Fruit fly (Drosophila melanogaster) whole organism, prepupa: Measurements from ENCODE around the gene ND-75.
A peak's percentile ranks its signal among the peaks of the same experiment; 100 is the strongest.

Experiments used
- Blimp-1 ChIP-seq: fragments of 200-800 bp; sonication (Bioruptor generic); optimal IDR thresholded peaks from 3 replicates; lab custom pipeline; 2017; ENCODE audit warnings: missing biosample characterization, missing genetic modification characterization, mild to moderate bottlenecking, moderate library complexity, missing genetic modification reagents
- CG10669 ChIP-seq: fragments of 200-800 bp; sonication (Bioruptor generic); optimal IDR thresholded peaks from 3 replicates; lab custom pipeline; 2018; ENCODE audit warnings: missing biosample characterization, mild to moderate bottlenecking, missing genetic modification characterization, moderate library complexity
- CG31627 ChIP-seq: fragments of 200-800 bp; sonication (Bioruptor generic); optimal IDR thresholded peaks from 3 replicates; lab custom pipeline; 2016; ENCODE audit warnings: missing biosample characterization, missing genetic modification characterization
- Ets21C ChIP-seq: fragments of 200-800 bp; sonication (Bioruptor generic); optimal IDR thresholded peaks from 3 replicates; lab custom pipeline; 2016; ENCODE audit warnings: missing biosample characterization, missing genetic modification characterization
- Hr39 ChIP-seq: fragments of 200-800 bp; sonication (Bioruptor generic); optimal IDR thresholded peaks from 2 replicates; lab custom pipeline; 2016; ENCODE audit warnings: missing biosample characterization, missing genetic modification characterization
- Smox ChIP-seq: fragments of 200-800 bp; sonication (Bioruptor generic); optimal IDR thresholded peaks from 3 replicates; lab custom pipeline; 2016; ENCODE audit warnings: missing biosample characterization, missing genetic modification characterization
- Sox102F ChIP-seq: fragments of 200-800 bp; sonication (Bioruptor generic); optimal IDR thresholded peaks from 2 replicates; lab custom pipeline; 2016; ENCODE audit warnings: missing biosample characterization, mild to moderate bottlenecking, missing genetic modification characterization
- fd85E ChIP-seq: fragments of 200-800 bp; sonication (Bioruptor generic); optimal IDR thresholded peaks from 3 replicates; lab custom pipeline; 2016; ENCODE audit warnings: missing biosample characterization, missing genetic modification characterization
- svp ChIP-seq: fragments of 200-800 bp; sonication (Bioruptor generic); peaks from one replicate; lab custom pipeline; 2016; ENCODE audit warnings: missing biosample characterization, missing genetic modification characterization
- vri ChIP-seq: fragments of 200-800 bp; sonication (Bioruptor generic); optimal IDR thresholded peaks from 3 replicates; lab custom pipeline; 2016; ENCODE audit warnings: missing biosample characterization, mild to moderate bottlenecking, missing genetic modification characterization

- peak; percentile 63 for TF ChIP-seq Sox102F (GFP tag; lab: Kevin White, UChicago)
- TF ChIP-seq Blimp-1 (GFP tag; lab: Kevin White, UChicago): peak; percentile 6
- peak; percentile 54 for TF ChIP-seq Hr39 (GFP tag; lab: Kevin White, UChicago)
- TF ChIP-seq Ets21C (GFP tag; lab: Kevin White, UChicago): peak; percentile 35
- TF ChIP-seq vri (GFP tag; lab: Kevin White, UChicago): peak; percentile 69
- TF ChIP-seq CG10669 (GFP tag; lab: Kevin White, UChicago): peak; percentile 42
- peak; percentile 59 for TF ChIP-seq Smox
- TF ChIP-seq CG31627 (GFP tag; lab: Kevin White, UChicago): peak; percentile 66
- TF ChIP-seq svp (GFP tag; lab: Kevin White, UChicago): peak; percentile 86
- no peak for TF ChIP-seq fd85E (GFP tag; lab: Kevin White, UChicago)
Measured at dm6 chrX:8243966-8244895, 7.3 kb downstream of the ND-75 start, which contains the start of gene sni.
